Fruit fly (Drosophila melanogaster) whole organism, embryonic: ENCODE data around the gene CG18179.

ENCODE experiments used
- BEAF-32 ChIP-seq: fragments of 200-800 bp; sonication (Bioruptor generic); optimal IDR thresholded peaks from 3 replicates; lab custom pipeline; 2017; ENCODE audit warnings: missing biosample characterization, missing genetic modification characterization, mild to moderate bottlenecking, moderate library complexity, missing genetic modification reagents
- CG10267 ChIP-seq: fragments of 200-800 bp; sonication (Bioruptor generic); optimal IDR thresholded peaks from 2 replicates; lab custom pipeline; 2018; ENCODE audit warnings: missing biosample characterization, mild to moderate bottlenecking, missing genetic modification characterization, moderate library complexity
- CG10321 ChIP-seq: fragments of 200-800 bp; sonication (Bioruptor generic); IDR thresholded peaks from 2 replicates; pipeline ENCODE4 v1.3.6; 2022; ENCODE audit warnings: missing biosample characterization, missing genetic modification characterization
- CG1602 ChIP-seq: fragments of 200-800 bp; sonication (Bioruptor generic); optimal IDR thresholded peaks from 3 replicates; lab custom pipeline; 2016; ENCODE audit warnings: missing biosample characterization, missing genetic modification characterization
- CG2116 ChIP-seq: fragments of 200-800 bp; sonication (Bioruptor generic); optimal IDR thresholded peaks from 3 replicates; lab custom pipeline; 2018; ENCODE audit warnings: missing biosample characterization, mild to moderate bottlenecking, missing genetic modification characterization
- CG33213 ChIP-seq: fragments of 200-800 bp; sonication (Bioruptor generic); optimal IDR thresholded peaks from 3 replicates; lab custom pipeline; 2016; ENCODE audit warnings: missing biosample characterization, missing genetic modification characterization
- CG3407 ChIP-seq: fragments of 200-800 bp; sonication (Bioruptor generic); optimal IDR thresholded peaks from 2 replicates; lab custom pipeline; 2018; ENCODE audit warnings: missing biosample characterization, mild to moderate bottlenecking, missing genetic modification characterization
- CG3847 ChIP-seq: fragments of 200-800 bp; sonication (Bioruptor generic); IDR thresholded peaks from 2 replicates; pipeline ENCODE4 v1.3.6; 2022; ENCODE audit warnings: missing biosample characterization, missing genetic modification characterization
- CG3995 ChIP-seq: fragments of 200-800 bp; sonication (Bioruptor generic); optimal IDR thresholded peaks from 3 replicates; lab custom pipeline; 2016; ENCODE audit warnings: missing biosample characterization, missing genetic modification characterization
- CG4328 ChIP-seq: fragments of 200-800 bp; sonication (Bioruptor generic); optimal IDR thresholded peaks from 3 replicates; lab custom pipeline; 2017; ENCODE audit warnings: missing biosample characterization, missing genetic modification reagents, missing genetic modification characterization
- CG4424 ChIP-seq: fragments of 200-800 bp; sonication (Bioruptor generic); optimal IDR thresholded peaks from 3 replicates; lab custom pipeline; 2016; ENCODE audit warnings: missing biosample characterization, missing genetic modification characterization
- CG4617 ChIP-seq: fragments of 200-800 bp; sonication (Bioruptor generic); optimal IDR thresholded peaks from 3 replicates; lab custom pipeline; 2016; ENCODE audit warnings: missing biosample characterization, missing genetic modification characterization, borderline replicate concordance
- CG5245 ChIP-seq: fragments of 200-800 bp; sonication (Bioruptor generic); optimal IDR thresholded peaks from 3 replicates; lab custom pipeline; 2016; ENCODE audit warnings: missing biosample characterization, missing genetic modification characterization
- CG6791 ChIP-seq: fragments of 200-800 bp; sonication (Bioruptor generic); IDR thresholded peaks from 3 replicates; pipeline ENCODE4 v1.3.6; 2022; ENCODE audit warnings: missing biosample characterization, missing genetic modification characterization; ENCODE audit not compliant: partially characterized antibody
- CG9609 ChIP-seq: fragments of 200-800 bp; sonication (Bioruptor generic); optimal IDR thresholded peaks from 3 replicates; lab custom pipeline; 2016; ENCODE audit warnings: missing biosample characterization, missing genetic modification characterization
- CG9797 ChIP-seq: fragments of 200-800 bp; sonication (Bioruptor generic); optimal IDR thresholded peaks from 3 replicates; lab custom pipeline; 2018; ENCODE audit warnings: missing biosample characterization, mild to moderate bottlenecking, missing genetic modification characterization
- CHES-1-like ChIP-seq: fragments of 200-800 bp; sonication (Bioruptor generic); optimal IDR thresholded peaks from 2 replicates; lab custom pipeline; 2016; ENCODE audit warnings: missing biosample characterization, missing genetic modification characterization
- Dip2 ChIP-seq: fragments of 200-800 bp; sonication (Bioruptor generic); IDR thresholded peaks from 2 replicates; pipeline ENCODE4 v1.3.6; 2022; ENCODE audit warnings: missing biosample characterization, missing genetic modification characterization
- Dp ChIP-seq: fragments of 200-800 bp; sonication (Bioruptor generic); optimal IDR thresholded peaks from 2 replicates; lab custom pipeline; 2018; ENCODE audit warnings: missing biosample characterization, mild to moderate bottlenecking, missing genetic modification characterization, moderate library complexity
- E2f2 ChIP-seq: fragments of 200-800 bp; sonication (Bioruptor generic); IDR thresholded peaks from 2 replicates; pipeline ENCODE4 v1.3.6; 2022; ENCODE audit warnings: missing biosample characterization, missing genetic modification characterization
- Ets97D ChIP-seq: fragments of 200-800 bp; sonication (Bioruptor generic); optimal IDR thresholded peaks from 3 replicates; lab custom pipeline; 2016; ENCODE audit warnings: missing biosample characterization, missing genetic modification characterization
- HLH4C ChIP-seq: fragments of 200-800 bp; sonication (Bioruptor generic); IDR thresholded peaks from 3 replicates; pipeline ENCODE4 v1.3.6; 2022; ENCODE audit warnings: missing biosample characterization, missing genetic modification characterization; ENCODE audit not compliant: partially characterized antibody
- HmgZ ChIP-seq: fragments of 200-800 bp; sonication (Bioruptor generic); optimal IDR thresholded peaks from 2 replicates; lab custom pipeline; 2018; ENCODE audit warnings: missing biosample characterization, mild to moderate bottlenecking, missing genetic modification characterization
- Hr51 ChIP-seq, 2 experiments: fragments of 200-800 bp; sonication (Bioruptor generic); optimal IDR thresholded peaks; 2 replicates in 1 of 2; 3 replicates in 1 of 2; lab custom pipeline; 2016 to 2018; ENCODE audit warnings: missing biosample characterization in 2 of 2, missing genetic modification characterization in 2 of 2, mild to moderate bottlenecking in 1 of 2, moderate library complexity in 1 of 2
- MESR4 ChIP-seq: fragments of 200-800 bp; sonication (Bioruptor generic); optimal IDR thresholded peaks from 2 replicates; lab custom pipeline; 2018; ENCODE audit warnings: missing biosample characterization, mild to moderate bottlenecking, missing genetic modification characterization, moderate library complexity
- Myb ChIP-seq: fragments of 200-800 bp; sonication (Bioruptor generic); optimal IDR thresholded peaks from 2 replicates; lab custom pipeline; 2016; ENCODE audit warnings: missing biosample characterization, missing genetic modification characterization
- NfI ChIP-seq: fragments of 200-800 bp; sonication (Bioruptor generic); optimal IDR thresholded peaks from 3 replicates; lab custom pipeline; 2018; ENCODE audit warnings: missing biosample characterization, mild to moderate bottlenecking, missing genetic modification characterization, moderate library complexity
- Opbp ChIP-seq: fragments of 200-800 bp; sonication (Bioruptor generic); IDR thresholded peaks from 3 replicates; pipeline ENCODE4 v1.3.6; 2022; ENCODE audit warnings: missing biosample characterization, missing genetic modification characterization; ENCODE audit not compliant: partially characterized antibody
- Optix ChIP-seq: fragments of 200-800 bp; sonication (Bioruptor generic); IDR thresholded peaks from 3 replicates; pipeline ENCODE4 v1.3.6; 2022; ENCODE audit warnings: missing biosample characterization, missing genetic modification characterization
- Sry-δ ChIP-seq: fragments of 200-800 bp; sonication (Bioruptor generic); optimal IDR thresholded peaks from 2 replicates; lab custom pipeline; 2016; ENCODE audit warnings: missing biosample characterization, missing genetic modification characterization
- Ssrp ChIP-seq: fragments of 200-800 bp; sonication (Bioruptor generic); optimal IDR thresholded peaks from 2 replicates; lab custom pipeline; 2018; ENCODE audit warnings: missing biosample characterization, mild to moderate bottlenecking, missing genetic modification characterization, moderate library complexity
- Usf ChIP-seq: fragments of 200-800 bp; sonication (Bioruptor generic); optimal IDR thresholded peaks from 2 replicates; lab custom pipeline; 2017; ENCODE audit warnings: missing genotype, missing biosample characterization, missing genetic modification characterization
- Xbp1 ChIP-seq: fragments of 200-800 bp; sonication (Bioruptor generic); optimal IDR thresholded peaks from 3 replicates; lab custom pipeline; 2016; ENCODE audit warnings: missing biosample characterization, mild to moderate bottlenecking, missing genetic modification characterization
- az2 ChIP-seq: fragments of 200-800 bp; sonication (Bioruptor generic); optimal IDR thresholded peaks from 3 replicates; lab custom pipeline; 2016; ENCODE audit warnings: missing biosample characterization, missing genetic modification characterization
- bcd ChIP-seq: fragments of 200-800 bp; sonication (Bioruptor generic); optimal IDR thresholded peaks from 2 replicates; lab custom pipeline; 2017; ENCODE audit warnings: missing biosample characterization, mild to moderate bottlenecking, missing genetic modification characterization
- fd3F ChIP-seq: fragments of 200-800 bp; sonication (Bioruptor generic); optimal IDR thresholded peaks from 2 replicates; lab custom pipeline; 2018; ENCODE audit warnings: missing biosample characterization, mild to moderate bottlenecking, missing genetic modification characterization, moderate library complexity
- fu2 ChIP-seq: fragments of 200-800 bp; sonication (Bioruptor generic); optimal IDR thresholded peaks from 2 replicates; lab custom pipeline; 2016; ENCODE audit warnings: missing biosample characterization, missing genetic modification characterization
- gfzf ChIP-seq: fragments of 200-800 bp; sonication (Bioruptor generic); optimal IDR thresholded peaks from 2 replicates; lab custom pipeline; 2016; ENCODE audit warnings: missing biosample characterization, mild to moderate bottlenecking, missing genetic modification characterization, moderate library complexity
- knrl ChIP-seq: fragments of 200-800 bp; sonication (Bioruptor generic); IDR thresholded peaks from 3 replicates; pipeline ENCODE4 v1.3.6; 2022; ENCODE audit warnings: missing biosample characterization, missing genetic modification characterization; ENCODE audit not compliant: partially characterized antibody
- phol ChIP-seq: fragments of 200-800 bp; sonication (Bioruptor generic); optimal IDR thresholded peaks from 3 replicates; lab custom pipeline; 2018; ENCODE audit warnings: missing biosample characterization, mild to moderate bottlenecking, missing genetic modification characterization, moderate library complexity
- pum ChIP-seq: fragments of 200-800 bp; sonication (Bioruptor generic); optimal IDR thresholded peaks from 2 replicates; lab custom pipeline; 2016; ENCODE audit warnings: missing biosample characterization, missing genetic modification characterization
- pzg ChIP-seq: fragments of 200-800 bp; sonication (Bioruptor generic); optimal IDR thresholded peaks from 3 replicates; lab custom pipeline; 2018; ENCODE audit warnings: missing biosample characterization, mild to moderate bottlenecking, missing genetic modification characterization, moderate library complexity
- sd ChIP-seq: fragments of 200-800 bp; sonication (Bioruptor generic); optimal IDR thresholded peaks from 3 replicates; lab custom pipeline; 2018; ENCODE audit warnings: missing biosample characterization, mild to moderate bottlenecking, missing genetic modification characterization, moderate library complexity
- sens ChIP-seq: fragments of 200-800 bp; sonication (Bioruptor generic); peaks from one replicate; lab custom pipeline; 2016; ENCODE audit warnings: missing biosample characterization, missing genetic modification characterization
- slp2 ChIP-seq: fragments of 200-800 bp; sonication (Bioruptor generic); optimal IDR thresholded peaks from 2 replicates; lab custom pipeline; 2016; ENCODE audit warnings: missing biosample characterization, missing genetic modification characterization
- stc ChIP-seq: fragments of 200-800 bp; sonication (Bioruptor generic); IDR thresholded peaks from 2 replicates; pipeline ENCODE4 v1.3.6; 2022; ENCODE audit warnings: missing biosample characterization, missing genetic modification characterization
- toy ChIP-seq: fragments of 200-800 bp; sonication (Bioruptor generic); IDR thresholded peaks from 2 replicates; pipeline ENCODE4 v1.3.6; 2022; ENCODE audit warnings: missing biosample characterization, missing genetic modification characterization
- z ChIP-seq: fragments of 200-800 bp; sonication (Bioruptor generic); IDR thresholded peaks from 3 replicates; pipeline ENCODE4 v1.3.6; 2022; ENCODE audit warnings: missing biosample characterization, missing genetic modification characterization
- zen ChIP-seq: fragments of 200-800 bp; sonication (Bioruptor generic); optimal IDR thresholded peaks from 3 replicates; lab custom pipeline; 2018; ENCODE audit warnings: missing biosample characterization, mild to moderate bottlenecking, missing genetic modification characterization, moderate library complexity

Gene CG18179

dm6 chr3L:9628376-9628775 is 10.7 kb upstream of the CG18179 start, which contains the start of gene Cyp40:
Gene Cyp40 (plus strand): TSS chr3L:9628676.
- no peak for TF ChIP-seq Ssrp (tag; lab: Kevin White, UChicago)
- no peak for TF ChIP-seq CG3847 (GFP tag; lab: Robert Waterston, UW)
- TF ChIP-seq Opbp: no peak
- TF ChIP-seq CG9797 (GFP tag; lab: Kevin White, UChicago): no peak
- TF ChIP-seq zen: no peak
- TF ChIP-seq CG9609 (GFP tag; lab: Kevin White, UChicago): no peak
- TF ChIP-seq CG10267 (tag; lab: Kevin White, UChicago): no peak
- no peak for TF ChIP-seq slp2 (GFP tag; lab: Kevin White, UChicago)
- TF ChIP-seq Usf (GFP tag; lab: Kevin White, UChicago): no peak

- TF ChIP-seq toy (GFP tag; lab: Robert Waterston, UW) (no peak), sd (tag; lab: Kevin White, UChicago) (no peak), z (GFP tag; lab: Robert Waterston, UW) (no peak), pum (GFP tag; lab: Kevin White, UChicago) (no peak), az2 (GFP tag; lab: Kevin White, UChicago) (no peak), Hr51 (GFP tag; optimal IDR thresholded peaks at IDR 0.05; lab: Kevin White, UChicago) (no peak), HLH4C (no peak), fu2 (no peak), Optix (GFP tag; lab: Robert Waterston, UW) (no peak), CG3407 (GFP tag; lab: Kevin White, UChicago) (no peak), CG4328 (GFP tag; lab: Kevin White, UChicago) (no peak), fd3F (no peak), Usf (GFP tag; lab: Kevin White, UChicago) (no peak), Xbp1 (no peak), NfI (GFP tag; lab: Kevin White, UChicago) (no peak), CG3995 (GFP tag; lab: Kevin White, UChicago) (no peak), CG1602 (GFP tag; lab: Kevin White, UChicago) (no peak), CG5245 (GFP tag; lab: Kevin White, UChicago) (no peak), Opbp (no peak), E2f2 (GFP tag; lab: Robert Waterston, UW) (no peak)
These were observed 10.0 kb upstream of the CG18179 start, which contains the start of gene Or67b for dm6 chr3L:9629093-9629492. Gene Or67b (minus strand): TSS chr3L:9629193.

- TF ChIP-seq CG4424 (GFP tag; lab: Kevin White, UChicago) (no peak), Dp (GFP tag; lab: Kevin White, UChicago) (peak; percentile 42), Ets97D (GFP tag; lab: Kevin White, UChicago) (peak; percentile 29), pzg (peak; percentile 75), MESR4 (GFP tag; lab: Kevin White, UChicago) (peak; percentile 64), stc (GFP tag; lab: Robert Waterston, UW) (no peak), CG6791 (0 out of 3 replicates have a peak, but pooled peaks have one; percentile 53), sens (GFP tag; lab: Kevin White, UChicago) (peak; percentile 59), HmgZ (peak; percentile 54), phol (tag; lab: Kevin White, UChicago) (no peak), CG33213 (GFP tag; lab: Kevin White, UChicago) (peak; percentile 17), Myb (GFP tag; lab: Kevin White, UChicago) (peak; percentile 99), CG10321 (GFP tag; lab: Robert Waterston, UW) (no peak), knrl (GFP tag; lab: Robert Waterston, UW) (peak; percentile 54; the same call in 2 of the 3 replicates), gfzf (GFP tag; lab: Kevin White, UChicago) (peak; percentile 87), Sry-δ (GFP tag; lab: Kevin White, UChicago) (peak; percentile 31), CG9797 (GFP tag; lab: Kevin White, UChicago) (peak; percentile 62), BEAF-32 (GFP tag; lab: Kevin White, UChicago) (peak; percentile 42), CHES-1-like (GFP tag; lab: Kevin White, UChicago) (peak; percentile 68), CG4617 (GFP tag; lab: Kevin White, UChicago) (peak; percentile 59), Dip2 (GFP tag; lab: Robert Waterston, UW) (no peak), bcd (GFP tag; lab: Kevin White, UChicago) (no peak), CG2116 (peak; percentile 19)
These were observed 9.2 kb upstream of the CG18179 start for dm6 chr3L:9629910-9630309.
